Fruit fly (Drosophila melanogaster): ENCODE data around the gene Set.
A peak's percentile ranks its signal among the peaks of the same experiment; 100 is the strongest.

Gene Set

dm6 chr3R:15281335-15281963, 18.1 kb downstream of the Set start:
- TF ChIP-seq D1 (tag; optimal IDR thresholded peaks at IDR 0.05) (no peak), CG15710 (tag; optimal IDR thresholded peaks at IDR 0.05) (no peak), CG12605 (GFP tag; IDR thresholded peaks at IDR 0.05) (no peak), Snoo (tag; optimal IDR thresholded peaks at IDR 0.05) (no peak), rn (GFP tag; IDR thresholded peaks at IDR 0.05) (no peak), CG9948 (tag; optimal IDR thresholded peaks at IDR 0.05) (no peak), CG4496 (GFP tag; IDR thresholded peaks at IDR 0.05) (no peak), Pif1B (GFP tag; optimal IDR thresholded peaks at IDR 0.05) (no peak), Ets98B (GFP tag; IDR thresholded peaks at IDR 0.05) (no peak)

- TF ChIP-seq CG15710 (tag; optimal IDR thresholded peaks at IDR 0.05): no peak
- TF ChIP-seq Snoo (tag; optimal IDR thresholded peaks at IDR 0.05): no peak
- TF ChIP-seq CG8301 (tag; optimal IDR thresholded peaks at IDR 0.05): no peak
These were observed 19.0 kb downstream of the Set start for dm6 chr3R:15282326-15282725.

dm6 chr3R:15282982-15283809, 19.8 kb downstream of the Set start:
- TF ChIP-seq CG14655 (GFP tag; optimal IDR thresholded peaks at IDR 0.05) (no peak), EcR (GFP tag; optimal IDR thresholded peaks at IDR 0.05) (peak; percentile 60)

dm6 chr3R:15286024-15286692, 22.8 kb downstream of the Set start:
- TF ChIP-seq CG10348 (GFP tag; IDR thresholded peaks at IDR 0.05) (no peak), D1 (tag; optimal IDR thresholded peaks at IDR 0.05) (peak; percentile 2)

- TF ChIP-seq Pif1B (GFP tag; optimal IDR thresholded peaks at IDR 0.05): no peak
- no peak for TF ChIP-seq CG9948 (tag; optimal IDR thresholded peaks at IDR 0.05)
- TF ChIP-seq CG32121 (GFP tag; IDR thresholded peaks at IDR 0.05): no peak
- TF ChIP-seq rn (GFP tag; IDR thresholded peaks at IDR 0.05): no peak
- no peak for TF ChIP-seq Ets98B (GFP tag; IDR thresholded peaks at IDR 0.05)
- no peak for TF ChIP-seq CG13204 (GFP tag; optimal IDR thresholded peaks at IDR 0.05)
- no peak for TF ChIP-seq Snoo (tag; optimal IDR thresholded peaks at IDR 0.05)
- no peak for TF ChIP-seq CG17806 (tag; optimal IDR thresholded peaks at IDR 0.05)
- no peak for TF ChIP-seq CG4496 (GFP tag; IDR thresholded peaks at IDR 0.05)
- no peak for TF ChIP-seq fd96Ca (GFP tag; IDR thresholded peaks at IDR 0.05)
- no peak for TF ChIP-seq CG8159 (tag; optimal IDR thresholded peaks at IDR 0.05)
- no peak for TF ChIP-seq CG14655 (GFP tag; optimal IDR thresholded peaks at IDR 0.05)
- no peak for TF ChIP-seq CG12605 (GFP tag; IDR thresholded peaks at IDR 0.05)
- no peak for TF ChIP-seq CG8301 (tag; optimal IDR thresholded peaks at IDR 0.05)
- TF ChIP-seq CG10348 (GFP tag; IDR thresholded peaks at IDR 0.05): no peak
- TF ChIP-seq D1 (tag; optimal IDR thresholded peaks at IDR 0.05): no peak
These were observed 23.3 kb downstream of the Set start for dm6 chr3R:15286693-15287041.

dm6 chr3R:15287763-15288162, 24.4 kb downstream of the Set start:
- TF ChIP-seq CG14655 (GFP tag; optimal IDR thresholded peaks at IDR 0.05) (no peak), CG32121 (GFP tag; IDR thresholded peaks at IDR 0.05) (no peak), Ets98B (GFP tag; IDR thresholded peaks at IDR 0.05) (no peak), gl (tag; optimal IDR thresholded peaks at IDR 0.05) (no peak), rn (GFP tag; IDR thresholded peaks at IDR 0.05) (no peak), CG12605 (GFP tag; IDR thresholded peaks at IDR 0.05) (no peak), Snoo (tag; optimal IDR thresholded peaks at IDR 0.05) (no peak), CG10348 (GFP tag; IDR thresholded peaks at IDR 0.05) (no peak), Pif1B (GFP tag; optimal IDR thresholded peaks at IDR 0.05) (no peak), Pif1A (GFP tag; optimal IDR thresholded peaks at IDR 0.05) (no peak), CG34367 (tag; optimal IDR thresholded peaks at IDR 0.05) (no peak)

dm6 chr3R:15288802-15289201, 25.4 kb downstream of the Set start:
- TF ChIP-seq CG17806 (tag; optimal IDR thresholded peaks at IDR 0.05): no peak
- no peak for TF ChIP-seq CG9948 (tag; optimal IDR thresholded peaks at IDR 0.05)
- no peak for TF ChIP-seq CG32121 (GFP tag; IDR thresholded peaks at IDR 0.05)
- TF ChIP-seq Pif1A (GFP tag; optimal IDR thresholded peaks at IDR 0.05): no peak
- TF ChIP-seq EcR (GFP tag; optimal IDR thresholded peaks at IDR 0.05): no peak
- TF ChIP-seq CG15710 (tag; optimal IDR thresholded peaks at IDR 0.05): no peak
- no peak for TF ChIP-seq CG12605 (GFP tag; IDR thresholded peaks at IDR 0.05)
- TF ChIP-seq CG14655 (GFP tag; optimal IDR thresholded peaks at IDR 0.05): no peak
- TF ChIP-seq Snoo (tag; optimal IDR thresholded peaks at IDR 0.05): no peak
- no peak for TF ChIP-seq CG8301 (tag; optimal IDR thresholded peaks at IDR 0.05)
- TF ChIP-seq CG4496 (GFP tag; IDR thresholded peaks at IDR 0.05): no peak
- TF ChIP-seq rn (GFP tag; IDR thresholded peaks at IDR 0.05): no peak
- TF ChIP-seq CG34367 (tag; optimal IDR thresholded peaks at IDR 0.05): no peak
- no peak for TF ChIP-seq CG8159 (tag; optimal IDR thresholded peaks at IDR 0.05)
- no peak for TF ChIP-seq fd96Ca (GFP tag; IDR thresholded peaks at IDR 0.05)
- TF ChIP-seq CG13204 (GFP tag; optimal IDR thresholded peaks at IDR 0.05): no peak
